Fruit fly (Drosophila melanogaster) whole organism, embryonic: ENCODE data around the gene CG4301.

Experiments
- Ada2b ChIP-seq: fragments of 200-800 bp; sonication (Bioruptor generic); IDR thresholded peaks from 2 replicates; pipeline ENCODE4 v1.3.6; 2022; ENCODE audit warnings: missing biosample characterization, missing genetic modification characterization
- Adf1 ChIP-seq: fragments of 200-800 bp; sonication (Bioruptor generic); IDR thresholded peaks from 2 replicates; pipeline ENCODE4 v1.3.6; 2022; ENCODE audit warnings: missing biosample characterization, missing genetic modification characterization
- Awh ChIP-seq: fragments of 200-800 bp; sonication (Bioruptor generic); IDR thresholded peaks from 2 replicates; pipeline ENCODE4, ENCODE4 v1.3.6; 2022; ENCODE audit warnings: missing biosample characterization, missing genetic modification characterization
- Bgb ChIP-seq: fragments of 200-800 bp; sonication (Bioruptor generic); IDR thresholded peaks from 2 replicates; pipeline ENCODE4 v1.3.6; 2022; ENCODE audit warnings: missing biosample characterization, missing genetic modification characterization; ENCODE audit not compliant: partially characterized antibody
- Blimp-1 ChIP-seq: fragments of 200-800 bp; sonication (Bioruptor generic); optimal IDR thresholded peaks from 3 replicates; lab custom pipeline; 2018; ENCODE audit warnings: missing biosample characterization, missing genetic modification characterization, mild to moderate bottlenecking, moderate library complexity, missing genetic modification reagents
- CG1529 ChIP-seq: fragments of 200-800 bp; sonication (Bioruptor generic); optimal IDR thresholded peaks from 3 replicates; lab custom pipeline; 2018; ENCODE audit warnings: missing biosample characterization, missing genetic modification characterization
- CG16779 ChIP-seq: fragments of 200-800 bp; sonication (Bioruptor generic); IDR thresholded peaks from 2 replicates; pipeline ENCODE4 v1.3.6; 2022; ENCODE audit warnings: missing biosample characterization, missing genetic modification characterization
- CG2199 ChIP-seq: fragments of 200-800 bp; sonication (Bioruptor generic); IDR thresholded peaks from 3 replicates; pipeline ENCODE4 v1.3.6; 2022; ENCODE audit warnings: missing biosample characterization, missing genetic modification characterization
- CG2678 ChIP-seq: fragments of 200-800 bp; sonication (Bioruptor generic); optimal IDR thresholded peaks from 3 replicates; lab custom pipeline; 2019; ENCODE audit warnings: missing biosample characterization, mild to moderate bottlenecking, missing genetic modification characterization, moderate library complexity
- CG3065 ChIP-seq: fragments of 200-800 bp; sonication (Bioruptor generic); optimal IDR thresholded peaks from 2 replicates; lab custom pipeline; 2016; ENCODE audit warnings: missing biosample characterization, missing genetic modification characterization
- CG31365 ChIP-seq: fragments of 200-800 bp; sonication (Bioruptor generic); optimal IDR thresholded peaks from 2 replicates; lab custom pipeline; 2018; ENCODE audit warnings: missing biosample characterization, mild to moderate bottlenecking, missing genetic modification characterization
- CG3163 ChIP-seq: fragments of 200-800 bp; sonication (Bioruptor generic); optimal IDR thresholded peaks from 3 replicates; lab custom pipeline; 2016; ENCODE audit warnings: missing biosample characterization, missing genetic modification characterization
- CG32767 ChIP-seq: fragments of 200-800 bp; sonication (Bioruptor generic); IDR thresholded peaks from 2 replicates; pipeline ENCODE4 v1.3.6; 2022; ENCODE audit warnings: missing biosample characterization, missing genetic modification characterization
- CG34376 ChIP-seq: fragments of 200-800 bp; sonication (Bioruptor generic); optimal IDR thresholded peaks from 2 replicates; lab custom pipeline; 2018; ENCODE audit warnings: missing biosample characterization, mild to moderate bottlenecking, missing genetic modification characterization
- CG4617 ChIP-seq: fragments of 200-800 bp; sonication (Bioruptor generic); optimal IDR thresholded peaks from 3 replicates; lab custom pipeline; 2016; ENCODE audit warnings: missing biosample characterization, missing genetic modification characterization, borderline replicate concordance
- CG4707 ChIP-seq: fragments of 200-800 bp; sonication (Bioruptor generic); optimal IDR thresholded peaks from 2 replicates; lab custom pipeline; 2018; ENCODE audit warnings: missing biosample characterization, mild to moderate bottlenecking, missing genetic modification characterization, moderate library complexity
- CG5180 ChIP-seq: fragments of 200-800 bp; sonication (Bioruptor generic); optimal IDR thresholded peaks from 3 replicates; lab custom pipeline; 2017; ENCODE audit warnings: missing biosample characterization, missing genetic modification characterization, mild to moderate bottlenecking, moderate library complexity, missing genetic modification reagents
- CG7928 ChIP-seq: fragments of 200-800 bp; sonication (Bioruptor generic); optimal IDR thresholded peaks from 2 replicates; lab custom pipeline; 2017; ENCODE audit warnings: missing biosample characterization, mild to moderate bottlenecking, missing genetic modification characterization
- CG8281 ChIP-seq: fragments of 200-800 bp; sonication (Bioruptor generic); optimal IDR thresholded peaks from 2 replicates; lab custom pipeline; 2018; ENCODE audit warnings: missing biosample characterization, mild to moderate bottlenecking, missing genetic modification characterization, moderate library complexity
- CG8924 ChIP-seq: fragments of 200-800 bp; optimal IDR thresholded peaks from 3 replicates; lab custom pipeline; 2019; ENCODE audit warnings: missing biosample characterization, mild to moderate bottlenecking, missing genetic modification characterization, moderate library complexity
- Doc2 ChIP-seq: fragments of 200-800 bp; sonication (Bioruptor generic); IDR thresholded peaks from 2 replicates; pipeline ENCODE4 v1.3.6; 2022; ENCODE audit warnings: missing biosample characterization, missing genetic modification characterization
- Doc3 ChIP-seq: fragments of 200-800 bp; sonication (Bioruptor generic); IDR thresholded peaks from 3 replicates; pipeline ENCODE4 v1.3.6; 2022; ENCODE audit warnings: missing biosample characterization, missing genetic modification characterization; ENCODE audit not compliant: partially characterized antibody
- Dp ChIP-seq: fragments of 200-800 bp; sonication (Bioruptor generic); optimal IDR thresholded peaks from 2 replicates; lab custom pipeline; 2018; ENCODE audit warnings: missing biosample characterization, mild to moderate bottlenecking, missing genetic modification characterization, moderate library complexity
- Dref ChIP-seq: fragments of 200-800 bp; sonication (Bioruptor generic); IDR thresholded peaks from 2 replicates; pipeline ENCODE4 v1.3.6; 2022; ENCODE audit warnings: missing biosample characterization, missing genetic modification characterization
- Eip74EF ChIP-seq, 2 experiments: fragments of 200-800 bp in 1 of 2; fragments of >200 bp in 1 of 2; sonication (Bioruptor generic) in 1 of 2; optimal IDR thresholded peaks; 2 replicates each; lab custom pipeline; 2017 to 2019; ENCODE audit warnings: missing biosample characterization in 2 of 2, missing genetic modification characterization in 2 of 2, mild to moderate bottlenecking in 1 of 2, moderate library complexity in 1 of 2
- Fer1 ChIP-seq: fragments of 200-800 bp; sonication (Bioruptor generic); optimal IDR thresholded peaks from 2 replicates; lab custom pipeline; 2017; ENCODE audit warnings: missing biosample characterization, mild to moderate bottlenecking, missing genetic modification characterization
- Med ChIP-seq: fragments of 200-800 bp; sonication (Bioruptor generic); peaks from one replicate; lab custom pipeline; 2016; ENCODE audit warnings: missing biosample characterization, missing genetic modification characterization, mild to moderate bottlenecking, inconsistent platforms, moderate library complexity
- Opbp ChIP-seq: fragments of 200-800 bp; sonication (Bioruptor generic); IDR thresholded peaks from 3 replicates; pipeline ENCODE4 v1.3.6; 2022; ENCODE audit warnings: missing biosample characterization, missing genetic modification characterization; ENCODE audit not compliant: partially characterized antibody
- Ptx1 ChIP-seq: fragments of 200-800 bp; sonication (Bioruptor generic); IDR thresholded peaks from 2 replicates; pipeline ENCODE4 v1.3.6; 2022; ENCODE audit warnings: missing biosample characterization, missing genetic modification characterization
- Sin3A ChIP-seq: fragments of >200 bp; optimal IDR thresholded peaks from 2 replicates; lab custom pipeline; 2018
- Sox102F ChIP-seq: fragments of 200-800 bp; sonication (Bioruptor generic); optimal IDR thresholded peaks from 2 replicates; lab custom pipeline; 2018; ENCODE audit warnings: missing biosample characterization, mild to moderate bottlenecking, missing genetic modification characterization, moderate library complexity
- cg ChIP-seq: fragments of 200-800 bp; sonication (Bioruptor generic); optimal IDR thresholded peaks from 3 replicates; lab custom pipeline; 2019; ENCODE audit warnings: missing biosample characterization, mild to moderate bottlenecking, missing genetic modification characterization, moderate library complexity
- chinmo ChIP-seq: fragments of 200-800 bp; sonication (Bioruptor generic); IDR thresholded peaks from 4 replicates; pipeline ENCODE4 v1.3.6; 2022; ENCODE audit warnings: missing biosample characterization, missing genetic modification characterization; ENCODE audit not compliant: partially characterized antibody
- cwo ChIP-seq: fragments of 200-800 bp; sonication (Bioruptor generic); optimal IDR thresholded peaks from 3 replicates; lab custom pipeline; 2017; ENCODE audit warnings: missing biosample characterization, missing genetic modification characterization, mild to moderate bottlenecking, moderate library complexity, missing genetic modification reagents
- da ChIP-seq: fragments of 200-800 bp; sonication (Bioruptor generic); optimal IDR thresholded peaks from 2 replicates; lab custom pipeline; 2016; ENCODE audit warnings: missing biosample characterization, missing genetic modification characterization
- eyg ChIP-seq: fragments of 200-800 bp; sonication (Bioruptor generic); optimal IDR thresholded peaks from 3 replicates; lab custom pipeline; 2016; ENCODE audit warnings: missing biosample characterization, missing genetic modification characterization
- fd64A ChIP-seq: fragments of 200-800 bp; sonication (Bioruptor generic); optimal IDR thresholded peaks from 3 replicates; lab custom pipeline; 2018; ENCODE audit warnings: missing biosample characterization, mild to moderate bottlenecking, missing genetic modification characterization
- hbn ChIP-seq: fragments of 200-800 bp; sonication (Bioruptor generic); IDR thresholded peaks from 2 replicates; pipeline ENCODE4 v1.3.6; 2022; ENCODE audit warnings: missing biosample characterization, missing genetic modification characterization; ENCODE audit not compliant: partially characterized antibody
- hkb ChIP-seq, 2 experiments: fragments of 200-800 bp in 1 of 2; fragments of >200 bp in 1 of 2; sonication (Bioruptor generic) in 1 of 2; IDR thresholded peaks in 1 of 2; optimal IDR thresholded peaks in 1 of 2; 2 replicates each; pipeline versions ENCODE4 v1.3.6 to Lab custom; 2017 to 2022; ENCODE audit warnings: missing biosample characterization in 1 of 2, missing genetic modification characterization in 1 of 2
- insv ChIP-seq, 2 experiments: fragments of 200-800 bp; sonication (Bioruptor generic); optimal IDR thresholded peaks; 3 replicates each; lab custom pipeline; 2016 to 2018; ENCODE audit warnings: missing biosample characterization in 2 of 2, missing genetic modification characterization in 2 of 2
- mld ChIP-seq: fragments of 200-800 bp; sonication (Bioruptor generic); IDR thresholded peaks from 3 replicates; pipeline ENCODE4 v1.3.6; 2022; ENCODE audit warnings: missing biosample characterization, missing genetic modification characterization; ENCODE audit not compliant: partially characterized antibody
- pros ChIP-seq: fragments of 200-800 bp; sonication (Bioruptor generic); optimal IDR thresholded peaks from 3 replicates; lab custom pipeline; 2019; ENCODE audit warnings: missing biosample characterization, mild to moderate bottlenecking, missing genetic modification characterization, moderate library complexity
- psq ChIP-seq: fragments of 200-800 bp; sonication (Bioruptor generic); optimal IDR thresholded peaks from 2 replicates; lab custom pipeline; 2017; ENCODE audit warnings: missing biosample characterization, missing genetic modification characterization
- pzg ChIP-seq: fragments of 200-800 bp; sonication (Bioruptor generic); optimal IDR thresholded peaks from 3 replicates; lab custom pipeline; 2018; ENCODE audit warnings: missing biosample characterization, mild to moderate bottlenecking, missing genetic modification characterization, moderate library complexity
- sob ChIP-seq: fragments of 200-800 bp; sonication (Bioruptor generic); IDR thresholded peaks from 2 replicates; pipeline ENCODE4 v1.3.6; 2022; ENCODE audit warnings: missing biosample characterization, missing genetic modification characterization
- sr ChIP-seq: fragments of 200-800 bp; sonication (Bioruptor generic); IDR thresholded peaks from 3 replicates; pipeline ENCODE4 v1.3.6; 2022; ENCODE audit warnings: missing biosample characterization, missing genetic modification characterization
- tna ChIP-seq: fragments of 200-800 bp; sonication (Bioruptor generic); IDR thresholded peaks from 2 replicates; pipeline ENCODE4 v1.3.6; 2022; ENCODE audit warnings: missing biosample characterization, missing genetic modification characterization; ENCODE audit not compliant: partially characterized antibody
- tup ChIP-seq: fragments of 200-800 bp; sonication (Bioruptor generic); optimal IDR thresholded peaks from 2 replicates; lab custom pipeline; 2016; ENCODE audit warnings: missing biosample characterization, mild to moderate bottlenecking, missing genetic modification characterization, moderate library complexity

CG4301 gene

DNA sequence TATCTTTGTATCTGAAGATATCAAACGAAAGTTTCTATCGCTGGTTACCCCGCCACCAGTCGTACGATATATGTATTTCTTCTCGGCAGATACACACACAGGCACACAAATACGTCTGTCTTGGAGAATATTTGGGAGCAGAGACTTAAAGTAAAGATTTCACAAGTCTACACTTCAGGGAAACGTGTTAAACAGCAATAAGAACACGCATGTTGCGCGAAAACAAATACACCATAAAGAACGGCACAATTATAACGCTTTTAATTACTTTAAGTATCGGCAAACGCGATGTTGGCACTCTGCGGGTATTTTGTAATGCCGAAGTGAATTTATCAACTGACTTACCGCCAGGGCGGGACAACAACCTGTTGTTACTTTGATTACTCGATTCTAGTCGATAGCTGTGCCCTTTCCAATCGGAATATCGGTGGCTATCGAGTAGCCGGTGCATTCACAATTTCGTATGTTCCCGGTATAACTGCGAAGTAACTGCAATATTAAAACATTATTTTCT, 16.6 kb downstream of the CG4301 start, which contains the start of gene AnxB11 (continued):
- peak; percentile 15; the same call in 1 of the 2 replicates for TF ChIP-seq hbn (GFP tag; lab: Robert Waterston, UW)
- TF ChIP-seq CG4707, result no peak
- peak; percentile 66; the same call in 2 of the 3 replicates for TF ChIP-seq mld
- TF ChIP-seq CG1529 (GFP tag; lab: Kevin White, UChicago), result peak; percentile 86
- TF ChIP-seq Blimp-1 (GFP tag; lab: Kevin White, UChicago), result peak; percentile 22
- peak; percentile 53 for TF ChIP-seq CG34376
- TF ChIP-seq tup (GFP tag; lab: Kevin White, UChicago), result no peak
- TF ChIP-seq CG8281 (tag; lab: Kevin White, UChicago), result no peak
- peak; percentile 8; the same call in 1 of the 2 replicates for TF ChIP-seq Adf1
- TF ChIP-seq Awh (GFP tag; lab: Robert Waterston, UW), result 0 out of 2 replicates have a peak, but pooled peaks have one; percentile 7
- TF ChIP-seq cwo (GFP tag; lab: Kevin White, UChicago), result peak; percentile 25
- TF ChIP-seq Med, result peak; percentile 76
- peak; percentile 89 for TF ChIP-seq Dref
- TF ChIP-seq CG5180 (GFP tag; lab: Kevin White, UChicago), result no peak
- no peak for TF ChIP-seq CG2678
- TF ChIP-seq CG3163 (GFP tag; lab: Kevin White, UChicago), result no peak
- peak in 1 of 2 experiments; percentile 20 for TF ChIP-seq Eip74EF (GFP tag; optimal IDR thresholded peaks at IDR 0.05; lab: Kevin White, UChicago)
- TF ChIP-seq Doc2 (GFP tag; lab: Robert Waterston, UW), result no peak
- peak; percentile 52; the same call in 1 of the 2 replicates for TF ChIP-seq CG32767
- TF ChIP-seq pros (GFP tag; lab: Kevin White, UChicago), result peak; percentile 51
- 0 out of 3 replicates have a peak, but pooled peaks have one; percentile 26 for TF ChIP-seq Doc3 (GFP tag; lab: Robert Waterston, UW)
- no peak for TF ChIP-seq eyg (GFP tag; lab: Kevin White, UChicago)
- no peak for TF ChIP-seq da
- peak in 1 of 2 experiments; percentile 82 for TF ChIP-seq insv (GFP tag; optimal IDR thresholded peaks at IDR 0.05; lab: Kevin White, UChicago)
- no peak for TF ChIP-seq Ada2b (GFP tag; lab: Robert Waterston, UW)
- no peak for TF ChIP-seq fd64A (GFP tag; lab: Kevin White, UChicago)
- no peak for TF ChIP-seq Ptx1 (GFP tag; lab: Robert Waterston, UW)
- peak; percentile 29 for TF ChIP-seq Sin3A (lab: Kevin White, UChicago)
- no peak for TF ChIP-seq Sox102F (GFP tag; lab: Kevin White, UChicago)
- no peak for TF ChIP-seq hkb (optimal IDR thresholded peaks at IDR 0.05; lab: Kevin White, UChicago)
- 0 out of 2 replicates have a peak, but pooled peaks have one; percentile 13 for TF ChIP-seq hkb (GFP tag; IDR thresholded peaks at IDR 0.05; lab: Robert Waterston, UW)
- peak; percentile 74; the same call in 2 of the 3 replicates for TF ChIP-seq Opbp (GFP tag; lab: Robert Waterston, UW)
- no peak for TF ChIP-seq CG3065 (GFP tag; lab: Kevin White, UChicago)
- peak; percentile 29 for TF ChIP-seq Fer1 (GFP tag; lab: Kevin White, UChicago)
- peak; percentile 8 for TF ChIP-seq CG8924 (tag; lab: Kevin White, UChicago)
- 0 out of 3 replicates have a peak, but pooled peaks have one; percentile 15 for TF ChIP-seq CG2199 (GFP tag; lab: Robert Waterston, UW)
- TF ChIP-seq CG4617 (GFP tag; lab: Kevin White, UChicago), result peak; percentile 23
- peak; percentile 25 for TF ChIP-seq pzg
- peak; percentile 70 for TF ChIP-seq Dp (GFP tag; lab: Kevin White, UChicago)
- TF ChIP-seq CG16779 (GFP tag; lab: Robert Waterston, UW), result no peak
- TF ChIP-seq CG7928 (GFP tag; lab: Kevin White, UChicago), result peak; percentile 88
- TF ChIP-seq sob (GFP tag; lab: Robert Waterston, UW), result peak; percentile 26; the same call in 1 of the 2 replicates
- TF ChIP-seq chinmo, result no peak; the same call in 2 of the 4 replicates
- peak; percentile 58 for TF ChIP-seq Bgb (GFP tag; lab: Robert Waterston, UW)
- TF ChIP-seq sr (GFP tag; lab: Robert Waterston, UW), result no peak
- no peak for TF ChIP-seq psq (GFP tag; lab: Kevin White, UChicago)
- peak; percentile 68 for TF ChIP-seq tna (GFP tag; lab: Robert Waterston, UW)
- no peak for TF ChIP-seq CG31365 (tag; lab: Kevin White, UChicago)
- peak; percentile 92 for TF ChIP-seq cg
